Worm (Caenorhabditis elegans) whole organism, early embryonic: Measurements from ENCODE around the gene T24H10.4.

Experiments used
- ama-1 ChIP-seq: fragments of 150-350 bp; optimal IDR thresholded peaks from 2 replicates; lab custom pipeline; 2014
- ceh-13 ChIP-seq: fragments of 200-800 bp; sonication (Bioruptor generic); optimal IDR thresholded peaks from 2 replicates; lab custom pipeline; 2018; ENCODE audit warnings: mild to moderate bottlenecking, missing genetic modification characterization, missing compliant biosample characterization
- hmbx-1 ChIP-seq: sonication (generic microtip); optimal IDR thresholded peaks from 2 replicates; lab custom pipeline; 2016; ENCODE audit warnings: mild to moderate bottlenecking, missing genetic modification characterization, missing compliant biosample characterization

DNA sequence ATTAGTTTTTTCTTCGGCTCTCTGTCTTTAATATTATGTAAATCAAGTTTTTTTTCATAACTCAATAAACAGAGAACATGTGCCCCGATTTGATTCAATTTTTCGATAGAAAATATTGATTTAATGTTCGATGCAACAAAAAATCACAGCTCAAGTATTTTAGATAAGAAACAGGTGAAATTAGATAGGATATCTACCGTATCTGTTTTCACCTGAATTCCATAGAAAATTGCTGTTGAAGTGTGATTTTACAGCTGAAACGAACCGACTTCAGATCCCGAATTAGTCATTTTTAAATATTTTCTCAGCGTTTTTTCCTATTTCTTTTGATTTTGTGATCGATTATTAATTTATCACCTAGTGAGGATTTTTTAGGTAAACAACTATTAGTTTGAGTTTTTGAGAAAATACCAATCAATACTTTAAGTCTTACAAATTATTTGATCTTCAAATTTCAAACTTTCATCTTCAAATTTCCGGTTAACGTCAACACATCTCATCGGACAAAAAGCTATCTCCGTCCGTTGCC is 29.9 kb downstream of the T24H10.4 start, which contains the start of gene Y9C2UA.1:
- TF ChIP-seq ceh-13 (GFP tag; lab: Kevin White, UChicago): no peak
- no peak for TF ChIP-seq ama-1 (lab: Kevin White, UChicago)
- no peak for TF ChIP-seq hmbx-1
